Fruit fly (Drosophila melanogaster): Measurements from ENCODE around the gene CG33223.

CG33223 gene

dm6 chrX:8470588-8470987 is 13.1 kb downstream of the CG33223 start, which contains the start of gene Cp7Fa:
TSS of gene Cp7Fa (plus strand) at chrX:8470888.
- no peak for TF ChIP-seq CTCF (optimal IDR thresholded peaks at IDR 0.05)
- no peak for TF ChIP-seq CG8478 (optimal IDR thresholded peaks at IDR 0.05)

dm6 chrX:8469606-8470005 is 14.1 kb downstream of the CG33223 start:
- TF ChIP-seq CTCF (optimal IDR thresholded peaks at IDR 0.05), result no peak
- TF ChIP-seq CG8478 (optimal IDR thresholded peaks at IDR 0.05), result no peak

- no peak for TF ChIP-seq CG8478 (optimal IDR thresholded peaks at IDR 0.05)
- no peak for TF ChIP-seq CTCF (optimal IDR thresholded peaks at IDR 0.05)
These were observed 14.7 kb downstream of the CG33223 start, which contains the start of gene CG12116 for dm6 chrX:8468962-8469459. TSS of gene CG12116 (minus strand) at chrX:8469012.

dm6 chrX:8466729-8467215 is 16.9 kb downstream of the CG33223 start:
- TF ChIP-seq CTCF (optimal IDR thresholded peaks at IDR 0.05), result no peak
- TF ChIP-seq CG8478 (optimal IDR thresholded peaks at IDR 0.05), result no peak

dm6 chrX:8464378-8465036 is 19.2 kb downstream of the CG33223 start, which contains the start of gene Sptr:
TSS of gene Sptr (minus strand) at chrX:8464438.
- TF ChIP-seq CG8478 (optimal IDR thresholded peaks at IDR 0.05) (no peak), CTCF (optimal IDR thresholded peaks at IDR 0.05) (no peak)

dm6 chrX:8461147-8461546 is 22.5 kb downstream of the CG33223 start, which contains the start of gene Es2:
TSS of gene Es2 (plus strand) at chrX:8461479.
- TF ChIP-seq CTCF (optimal IDR thresholded peaks at IDR 0.05), result no peak
- TF ChIP-seq CG8478 (optimal IDR thresholded peaks at IDR 0.05), result no peak

DNA sequence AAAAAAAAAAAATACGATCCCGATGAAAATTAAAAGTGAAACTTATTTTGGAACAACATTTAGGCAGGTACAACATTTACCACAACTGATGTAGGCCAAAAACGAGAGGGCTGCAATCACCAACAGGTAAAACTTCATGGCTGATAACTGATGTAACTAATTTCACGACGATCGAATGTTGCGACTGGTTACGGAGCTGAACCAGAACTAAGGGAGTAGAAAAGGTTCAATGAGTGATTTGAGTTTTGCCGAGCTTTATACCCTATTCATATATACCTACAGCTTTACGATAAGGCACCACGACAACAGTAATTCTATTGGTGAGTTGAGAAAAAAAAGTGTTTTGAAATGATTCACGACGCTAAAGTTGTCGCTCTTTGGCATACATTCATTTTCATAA is 23.0 kb downstream of the CG33223 start, which contains the start of gene CG15347:
TSS of gene CG15347 (minus strand) at position 213 of the 400 bp plus-strand sequence.
- no peak for TF ChIP-seq CTCF (optimal IDR thresholded peaks at IDR 0.05)
- no peak for TF ChIP-seq CG8478 (optimal IDR thresholded peaks at IDR 0.05)

- no peak for TF ChIP-seq CG8478 (optimal IDR thresholded peaks at IDR 0.05)
- no peak for TF ChIP-seq CTCF (optimal IDR thresholded peaks at IDR 0.05)
These were observed 23.5 kb downstream of the CG33223 start for dm6 chrX:8460232-8460631.

- TF ChIP-seq CTCF (optimal IDR thresholded peaks at IDR 0.05) (no peak), CG8478 (optimal IDR thresholded peaks at IDR 0.05) (no peak)
These were observed 24.1 kb downstream of the CG33223 start for dm6 chrX:8459452-8460040.

dm6 chrX:8457532-8457931 is 26.2 kb downstream of the CG33223 start, which contains the start of gene CG32713:
TSS of gene CG32713 (minus strand) at chrX:8457632.
- TF ChIP-seq CTCF (optimal IDR thresholded peaks at IDR 0.05), result no peak
- TF ChIP-seq CG8478 (optimal IDR thresholded peaks at IDR 0.05), result no peak

DNA sequence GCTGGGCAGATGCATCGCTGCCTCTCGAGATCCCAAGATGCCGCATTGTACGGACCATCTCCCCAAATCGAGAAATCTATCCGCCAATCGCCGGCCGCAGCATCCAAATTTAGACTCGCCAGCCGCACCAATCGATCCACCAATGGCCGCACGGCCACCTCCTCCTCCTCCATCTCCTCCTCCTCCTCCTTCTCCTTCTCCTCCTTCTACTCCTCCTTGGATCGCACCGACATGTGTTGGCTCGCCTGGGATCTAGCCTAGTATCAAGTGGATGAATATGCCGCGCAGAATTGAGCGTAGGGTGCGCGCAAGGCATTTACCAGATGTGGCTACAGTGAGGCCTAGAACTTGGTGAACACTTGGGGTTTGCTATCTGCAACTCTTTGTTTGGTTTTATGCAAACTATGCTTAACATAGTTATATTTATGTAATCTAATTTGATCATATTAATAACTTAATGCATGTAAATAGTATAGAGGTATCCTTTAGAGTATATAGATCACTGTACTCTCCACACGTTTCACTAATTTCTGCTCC is 28.6 kb downstream of the CG33223 start, which contains the start of gene org-1:
TSS of gene org-1 (minus strand) at position 51 of the 537 bp plus-strand sequence.
- TF ChIP-seq CG8478 (optimal IDR thresholded peaks at IDR 0.05), result no peak
- no peak for TF ChIP-seq CTCF (optimal IDR thresholded peaks at IDR 0.05)

DNA sequence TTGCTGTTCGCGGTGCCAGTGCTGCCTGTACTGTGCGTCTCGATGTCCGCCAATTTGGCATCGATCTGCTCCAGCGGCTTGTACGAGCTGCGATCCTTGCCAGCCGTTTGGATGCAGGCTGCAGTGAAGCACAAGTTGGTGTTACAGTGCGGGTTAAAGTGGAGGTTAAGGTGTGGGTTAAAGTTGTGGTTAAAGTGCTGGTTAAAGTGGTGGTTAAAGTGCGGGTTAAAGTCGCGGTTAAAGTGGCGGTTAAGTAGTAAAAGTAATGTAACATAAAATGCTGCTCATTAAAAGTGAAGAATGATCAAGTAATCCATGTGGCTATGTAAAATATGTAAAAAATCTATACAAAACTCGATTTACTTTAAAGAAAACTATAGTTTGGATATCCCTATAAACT is 31.5 kb downstream of the CG33223 start:
- TF ChIP-seq CG8478 (optimal IDR thresholded peaks at IDR 0.05) (no peak), CTCF (optimal IDR thresholded peaks at IDR 0.05) (no peak)

dm6 chrX:8450214-8450904 is 33.3 kb downstream of the CG33223 start:
- TF ChIP-seq CTCF (optimal IDR thresholded peaks at IDR 0.05) (no peak), CG8478 (optimal IDR thresholded peaks at IDR 0.05) (no peak)

dm6 chrX:8448171-8448570 is 35.5 kb downstream of the CG33223 start:
- TF ChIP-seq CG8478 (optimal IDR thresholded peaks at IDR 0.05) (no peak), CTCF (optimal IDR thresholded peaks at IDR 0.05) (peak; percentile 11 to 23)

DNA sequence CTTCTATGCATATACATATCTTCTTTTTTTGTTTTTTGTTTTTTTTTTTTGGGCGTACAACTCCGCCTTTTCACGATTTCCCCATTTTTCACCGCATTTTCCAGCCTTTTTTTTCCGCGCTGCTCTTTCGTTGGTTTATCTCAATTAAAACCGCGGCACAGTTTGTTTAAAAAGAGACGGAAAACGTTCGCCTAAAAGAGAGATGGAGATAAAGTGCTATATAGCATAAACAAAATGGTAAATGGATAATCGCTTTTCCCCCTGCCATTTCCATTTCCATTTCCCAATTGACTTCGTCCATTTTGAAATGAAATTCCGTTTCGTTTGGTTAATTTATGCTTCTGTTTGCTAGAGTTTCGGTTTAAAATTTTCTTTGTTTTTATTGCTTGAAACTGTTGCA is 36.5 kb downstream of the CG33223 start:
- TF ChIP-seq CG8478 (optimal IDR thresholded peaks at IDR 0.05), result no peak

Data from S2 (cell line).